Worm (Caenorhabditis elegans) whole organism, L4 larva: ENCODE data around the gene mtm-6.

Experiments used
- D1046.2 ChIP-seq: fragments of 200-800 bp; sonication (Bioruptor generic); IDR thresholded peaks from 2 replicates; pipeline ENCODE4 v1.3.6; 2022; ENCODE audit warnings: missing genetic modification characterization, missing compliant biosample characterization
- R02D3.7 ChIP-seq: fragments of 150-350 bp; sonication (generic microtip); optimal IDR thresholded peaks from 3 replicates; lab custom pipeline; 2014; ENCODE audit warnings: missing biosample characterization, missing genetic modification characterization
- ama-1 ChIP-seq: fragments of 150-350 bp; optimal IDR thresholded peaks from 2 replicates; lab custom pipeline; 2014; ENCODE audit warnings: inconsistent platforms, mixed read lengths
- ceh-32 ChIP-seq: sonication (generic microtip); optimal IDR thresholded peaks from 2 replicates; lab custom pipeline; 2016; ENCODE audit warnings: mild to moderate bottlenecking, missing genetic modification characterization, missing compliant biosample characterization; ENCODE audit not compliant: poor library complexity
- ceh-82 ChIP-seq: sonication (generic microtip); optimal IDR thresholded peaks from 2 replicates; lab custom pipeline; 2017; ENCODE audit warnings: missing biosample characterization, missing genetic modification characterization
- gei-8 ChIP-seq: fragments of 200-800 bp; sonication (Bioruptor generic); optimal IDR thresholded peaks from 2 replicates; lab custom pipeline; 2018; ENCODE audit warnings: mild to moderate bottlenecking, missing genetic modification characterization, missing compliant biosample characterization
- lin-1 ChIP-seq: fragments of 200-800 bp; sonication (Bioruptor generic); IDR thresholded peaks from 2 replicates; pipeline ENCODE4 v1.3.6; 2022; ENCODE audit warnings: missing genetic modification reagents, missing genetic modification characterization, missing compliant biosample characterization
- lin-39 ChIP-seq: fragments of 150-350 bp; optimal IDR thresholded peaks from 2 replicates; lab custom pipeline; 2014; ENCODE audit warnings: missing biosample characterization, missing genetic modification reagents, missing genetic modification characterization
- nhr-10 ChIP-seq: fragments of 150-350 bp; optimal IDR thresholded peaks from 2 replicates; lab custom pipeline; 2014; ENCODE audit warnings: missing biosample characterization, missing genetic modification characterization
- nhr-6 ChIP-seq: fragments of 150-350 bp; optimal IDR thresholded peaks from 2 replicates; lab custom pipeline; 2014; ENCODE audit warnings: missing biosample characterization, missing genetic modification characterization
- saeg-2 ChIP-seq: fragments of 200-800 bp; sonication (Bioruptor generic); IDR thresholded peaks from 2 replicates; pipeline ENCODE4 v1.3.6; 2022; ENCODE audit warnings: missing genetic modification reagents, missing genetic modification characterization, missing compliant biosample characterization
- skn-1 ChIP-seq: fragments of 150-350 bp; optimal IDR thresholded peaks from 2 replicates; lab custom pipeline; 2014; ENCODE audit warnings: missing biosample characterization, missing genetic modification characterization
- unc-62 ChIP-seq, 3 experiments: fragments of 150-350 bp in 1 of 3; sonication (generic microtip); optimal IDR thresholded peaks in 2 of 3; peaks in 1 of 3; 1 replicate in 1 of 3; 2 replicates in 2 of 3; lab custom pipeline; 2014 to 2017; ENCODE audit warnings: missing biosample characterization in 3 of 3, missing genetic modification characterization in 3 of 3, missing genetic modification reagents in 3 of 3, missing genotype in 1 of 3
- zip-11 ChIP-seq: fragments of 200-800 bp; sonication (Bioruptor generic); IDR thresholded peaks from 2 replicates; pipeline ENCODE4 v1.3.6; 2022; ENCODE audit warnings: missing genetic modification characterization, missing compliant biosample characterization

ce11 chrIII:13315071-13315470 is 31.8 kb upstream of the mtm-6 start, which contains the start of gene dph-7:
- no peak for TF ChIP-seq D1046.2 (GFP tag; lab: Robert Waterston, UW)
- no peak for TF ChIP-seq saeg-2
- TF ChIP-seq nhr-6: no peak
- no peak for TF ChIP-seq ama-1
- no peak for TF ChIP-seq zip-11 (GFP tag; lab: Robert Waterston, UW)
- TF ChIP-seq lin-1 (GFP tag; lab: Robert Waterston, UW): no peak
- TF ChIP-seq gei-8 (GFP tag; lab: Kevin White, UChicago): no peak
- TF ChIP-seq nhr-10: no peak
- TF ChIP-seq R02D3.7 (tag; lab: Kevin White, UChicago): no peak
- no peak for TF ChIP-seq ceh-82
- TF ChIP-seq skn-1 (tag; lab: Kevin White, UChicago): no peak
- no peak for TF ChIP-seq lin-39 (tag; lab: Kevin White, UChicago)
- TF ChIP-seq unc-62 (GFP tag; optimal IDR thresholded peaks at IDR 0.05 in 1 of 2; lab: Kevin White, UChicago): peak in 1 of 2 experiments; percentile 91
- no peak for TF ChIP-seq unc-62 (tag; optimal IDR thresholded peaks at IDR 0.05; lab: Kevin White, UChicago)
- no peak for TF ChIP-seq ceh-32 (tag; lab: Kevin White, UChicago)
